Worm (Caenorhabditis elegans): ENCODE results near the gene cyp-14A3.

The cyp-14A3 gene

ce11 chrX:13305779-13306178 is 31.8 kb upstream of the cyp-14A3 start, which contains the start of gene srd-43:
TSS of gene srd-43 (minus strand) at chrX:13305844.
- TF ChIP-seq lin-13 (tag; optimal IDR thresholded peaks at IDR 0.05) (no peak), zip-8 (tag; optimal IDR thresholded peaks at IDR 0.05) (peak; percentile 92), cnd-1 (tag; optimal IDR thresholded peaks at IDR 0.05) (no peak)

DNA sequence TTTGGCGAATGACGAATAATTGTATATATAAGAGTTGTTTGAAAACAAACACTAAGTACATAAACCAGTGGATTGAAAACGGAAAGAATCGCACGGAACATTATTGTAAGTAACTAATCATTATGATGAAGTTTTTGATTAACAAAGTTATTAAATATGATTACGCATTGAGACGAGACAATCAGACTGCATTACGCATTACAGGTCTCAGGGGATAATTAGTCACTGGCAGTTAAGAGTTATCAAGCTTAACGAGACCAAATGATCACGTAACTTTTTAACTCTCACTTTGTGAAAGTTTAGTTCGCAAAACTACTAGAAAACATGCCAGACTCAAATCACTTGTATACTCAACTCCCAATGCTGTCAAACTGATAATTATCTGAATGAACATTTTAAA is 29.4 kb upstream of the cyp-14A3 start, which contains the start of gene srd-42:
Gene srd-42 (minus strand): TSS at position 101 of the 400 bp plus-strand sequence.
- TF ChIP-seq blmp-1 (tag; optimal IDR thresholded peaks at IDR 0.05) (no peak), snpc-4 (tag; optimal IDR thresholded peaks at IDR 0.05) (no peak), ztf-11 (tag; optimal IDR thresholded peaks at IDR 0.05) (no peak), tbx-8 (GFP tag; optimal IDR thresholded peaks at IDR 0.05) (no peak), lsy-2 (tag; optimal IDR thresholded peaks at IDR 0.05) (no peak), ham-2 (GFP tag; optimal IDR thresholded peaks at IDR 0.05) (no peak), nhr-2 (tag; optimal IDR thresholded peaks at IDR 0.05) (no peak), unc-62 (GFP tag; optimal IDR thresholded peaks at IDR 0.05) (no peak), mls-2 (tag; optimal IDR thresholded peaks at IDR 0.05) (no peak), nhr-76 (tag; optimal IDR thresholded peaks at IDR 0.05) (no peak), zip-8 (tag; optimal IDR thresholded peaks at IDR 0.05) (no peak), nhr-12 (tag; optimal IDR thresholded peaks at IDR 0.05) (no peak), elt-1 (tag; optimal IDR thresholded peaks at IDR 0.05; ENCODE audit: borderline replicate concordance, insufficient read depth) (no peak), sem-2 (GFP tag; optimal IDR thresholded peaks at IDR 0.05) (no peak), unc-120 (tag; optimal IDR thresholded peaks at IDR 0.05; ENCODE audit: poor library complexity, severe bottlenecking) (no peak), ceh-83 (GFP tag; optimal IDR thresholded peaks at IDR 0.05) (no peak), nhr-237 (tag; optimal IDR thresholded peaks at IDR 0.05) (no peak), ceh-39 (tag; optimal IDR thresholded peaks at IDR 0.05) (no peak)

- TF ChIP-seq mep-1 (tag; optimal IDR thresholded peaks at IDR 0.05), result no peak
- TF ChIP-seq nhr-76 (tag; optimal IDR thresholded peaks at IDR 0.05), result no peak
- no peak for TF ChIP-seq lin-13 (tag; optimal IDR thresholded peaks at IDR 0.05)
- no peak for TF ChIP-seq hlh-1 (tag; optimal IDR thresholded peaks at IDR 0.05)
- TF ChIP-seq lin-32 (GFP tag; optimal IDR thresholded peaks at IDR 0.05), result no peak
- no peak for TF ChIP-seq lsy-2 (tag; optimal IDR thresholded peaks at IDR 0.05)
- TF ChIP-seq ceh-83 (GFP tag; optimal IDR thresholded peaks at IDR 0.05), result no peak
- no peak for TF ChIP-seq snpc-4 (tag; optimal IDR thresholded peaks at IDR 0.05)
- TF ChIP-seq cnd-1 (tag; optimal IDR thresholded peaks at IDR 0.05), result no peak
- TF ChIP-seq sem-2 (GFP tag; optimal IDR thresholded peaks at IDR 0.05), result no peak
- no peak for TF ChIP-seq unc-120 (tag; optimal IDR thresholded peaks at IDR 0.05; ENCODE audit: poor library complexity, severe bottlenecking)
- no peak for TF ChIP-seq bed-3 (GFP tag; optimal IDR thresholded peaks at IDR 0.05)
- no peak for TF ChIP-seq ces-1 (GFP tag; optimal IDR thresholded peaks at IDR 0.05)
- no peak for TF ChIP-seq pha-4 (tag; optimal IDR thresholded peaks at IDR 0.05)
- no peak for TF ChIP-seq sptf-1 (tag; optimal IDR thresholded peaks at IDR 0.05)
Observed at ce11 chrX:13300503-13300902, 26.5 kb upstream of the cyp-14A3 start, which contains the start of gene srd-39. TSS of gene srd-39 (minus strand) at chrX:13300603.

DNA sequence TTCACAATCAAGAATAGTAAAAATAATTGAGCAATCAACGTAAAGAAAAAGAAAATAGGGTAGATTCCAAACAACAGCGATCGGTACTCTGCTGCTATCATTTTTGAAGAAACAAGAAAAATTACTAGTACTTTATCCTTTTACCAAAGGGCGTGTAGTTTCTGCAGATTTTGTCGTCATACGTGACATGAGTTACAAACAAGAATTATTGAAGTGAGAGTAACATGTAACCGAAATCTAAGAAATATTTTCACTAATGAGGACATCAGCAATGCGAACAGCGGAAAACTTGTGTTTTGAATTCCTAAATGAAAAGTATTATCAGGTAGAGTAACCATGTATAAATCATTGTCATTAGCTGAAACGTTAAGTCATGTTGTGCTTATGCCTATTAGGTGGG is 20.7 kb upstream of the cyp-14A3 start, which contains the start of gene srd-36:
Gene srd-36 (minus strand): TSS at position 101 of the 400 bp plus-strand sequence.
- no peak for TF ChIP-seq bed-3 (GFP tag; optimal IDR thresholded peaks at IDR 0.05)
- TF ChIP-seq drap-1 (GFP tag; optimal IDR thresholded peaks at IDR 0.05), result no peak
- no peak for TF ChIP-seq mab-5 (tag; optimal IDR thresholded peaks at IDR 0.05)

ce11 chrX:13293023-13293422 is 19.0 kb upstream of the cyp-14A3 start:
- TF ChIP-seq nhr-28 (tag; optimal IDR thresholded peaks at IDR 0.05), result no peak
- no peak for TF ChIP-seq nhr-237 (tag; optimal IDR thresholded peaks at IDR 0.05)
- TF ChIP-seq unc-39 (tag; optimal IDR thresholded peaks at IDR 0.05), result no peak
- no peak for TF ChIP-seq nhr-12 (tag; optimal IDR thresholded peaks at IDR 0.05)
- no peak for TF ChIP-seq ces-1 (GFP tag; optimal IDR thresholded peaks at IDR 0.05)
- no peak for TF ChIP-seq snpc-4 (tag; optimal IDR thresholded peaks at IDR 0.05)
- TF ChIP-seq ceh-43 (GFP tag; optimal IDR thresholded peaks at IDR 0.05), result no peak
- no peak for TF ChIP-seq blmp-1 (tag; optimal IDR thresholded peaks at IDR 0.05)
- TF ChIP-seq mls-2 (tag; optimal IDR thresholded peaks at IDR 0.05), result no peak
- TF ChIP-seq zip-8 (tag; optimal IDR thresholded peaks at IDR 0.05), result no peak
- TF ChIP-seq mab-5 (tag; optimal IDR thresholded peaks at IDR 0.05), result no peak
- TF ChIP-seq ceh-83 (GFP tag; optimal IDR thresholded peaks at IDR 0.05), result no peak
- no peak for TF ChIP-seq flh-1 (GFP tag; optimal IDR thresholded peaks at IDR 0.05)
- TF ChIP-seq unc-62 (GFP tag; optimal IDR thresholded peaks at IDR 0.05), result no peak
- no peak for TF ChIP-seq ham-2 (GFP tag; optimal IDR thresholded peaks at IDR 0.05)
- no peak for TF ChIP-seq drap-1 (GFP tag; optimal IDR thresholded peaks at IDR 0.05)
- TF ChIP-seq unc-120 (tag; optimal IDR thresholded peaks at IDR 0.05; ENCODE audit: poor library complexity, severe bottlenecking), result no peak
- TF ChIP-seq bed-3 (GFP tag; optimal IDR thresholded peaks at IDR 0.05), result no peak
- no peak for TF ChIP-seq sem-2 (GFP tag; optimal IDR thresholded peaks at IDR 0.05)
- TF ChIP-seq mep-1 (tag; optimal IDR thresholded peaks at IDR 0.05), result no peak
